Fruit fly (Drosophila melanogaster) whole organism, embryonic: ENCODE results near the gene CG17127.
A peak's percentile ranks its signal among the peaks of the same experiment; 100 is the strongest.

ENCODE experiments used
- BEAF-32 ChIP-seq: fragments of 200-800 bp; sonication (Bioruptor generic); optimal IDR thresholded peaks from 3 replicates; lab custom pipeline; 2017; ENCODE audit warnings: missing biosample characterization, missing genetic modification characterization, mild to moderate bottlenecking, moderate library complexity, missing genetic modification reagents
- CG10147 ChIP-seq: fragments of 200-800 bp; sonication (Bioruptor generic); optimal IDR thresholded peaks from 2 replicates; lab custom pipeline; 2019; ENCODE audit warnings: missing biosample characterization, mild to moderate bottlenecking, missing genetic modification characterization, moderate library complexity
- CG10979 ChIP-seq: fragments of 200-800 bp; sonication (Bioruptor generic); optimal IDR thresholded peaks from 2 replicates; lab custom pipeline; 2018; ENCODE audit warnings: missing biosample characterization, mild to moderate bottlenecking, missing genetic modification characterization, moderate library complexity
- CG11398 ChIP-seq: fragments of 200-800 bp; sonication (Bioruptor generic); optimal IDR thresholded peaks from 2 replicates; lab custom pipeline; 2016; ENCODE audit warnings: missing biosample characterization, missing genetic modification characterization
- CG11504 ChIP-seq: fragments of 200-800 bp; sonication (Bioruptor generic); optimal IDR thresholded peaks from 3 replicates; lab custom pipeline; 2019; ENCODE audit warnings: missing biosample characterization, mild to moderate bottlenecking, missing genetic modification characterization, moderate library complexity
- CG1233 ChIP-seq: fragments of 200-800 bp; sonication (Bioruptor generic); optimal IDR thresholded peaks from 4 replicates; lab custom pipeline; 2018; ENCODE audit warnings: missing biosample characterization, mild to moderate bottlenecking, missing genetic modification characterization
- CG12769 ChIP-seq: fragments of 200-800 bp; sonication (Bioruptor generic); optimal IDR thresholded peaks from 2 replicates; lab custom pipeline; 2019; ENCODE audit warnings: missing biosample characterization, mild to moderate bottlenecking, missing genetic modification characterization, moderate library complexity
- CG13775 ChIP-seq: fragments of 200-800 bp; sonication (Bioruptor generic); optimal IDR thresholded peaks from 3 replicates; lab custom pipeline; 2017; ENCODE audit warnings: missing biosample characterization, mild to moderate bottlenecking, missing genetic modification characterization
- CG14014 ChIP-seq: fragments of 200-800 bp; sonication (Bioruptor generic); IDR thresholded peaks from 2 replicates; pipeline ENCODE4 v1.3.6; 2022; ENCODE audit warnings: missing biosample characterization, missing genetic modification characterization
- CG18011 ChIP-seq: fragments of 200-800 bp; sonication (Bioruptor generic); optimal IDR thresholded peaks from 2 replicates; lab custom pipeline; 2017; ENCODE audit warnings: missing biosample characterization, missing genetic modification characterization, mild to moderate bottlenecking, moderate library complexity, missing genotype
- CG31441 ChIP-seq: fragments of 200-800 bp; sonication (Bioruptor generic); IDR thresholded peaks from 2 replicates; pipeline ENCODE4 v1.3.6; 2022; ENCODE audit warnings: missing biosample characterization, missing genetic modification characterization
- CG3163 ChIP-seq: fragments of 200-800 bp; sonication (Bioruptor generic); optimal IDR thresholded peaks from 3 replicates; lab custom pipeline; 2016; ENCODE audit warnings: missing biosample characterization, missing genetic modification characterization
- CG32767 ChIP-seq: fragments of 200-800 bp; sonication (Bioruptor generic); IDR thresholded peaks from 2 replicates; pipeline ENCODE4 v1.3.6; 2022; ENCODE audit warnings: missing biosample characterization, missing genetic modification characterization
- CG34422 ChIP-seq: fragments of 200-800 bp; sonication (Bioruptor generic); IDR thresholded peaks from 3 replicates; pipeline ENCODE4 v1.3.6; 2022; ENCODE audit warnings: missing biosample characterization, missing genetic modification characterization
- CG5180 ChIP-seq: fragments of 200-800 bp; sonication (Bioruptor generic); optimal IDR thresholded peaks from 3 replicates; lab custom pipeline; 2017; ENCODE audit warnings: missing biosample characterization, missing genetic modification characterization, mild to moderate bottlenecking, moderate library complexity, missing genetic modification reagents
- CG5245 ChIP-seq: fragments of 200-800 bp; sonication (Bioruptor generic); optimal IDR thresholded peaks from 3 replicates; lab custom pipeline; 2016; ENCODE audit warnings: missing biosample characterization, missing genetic modification characterization
- CG8478 ChIP-seq: fragments of >200 bp; optimal IDR thresholded peaks from 2 replicates; lab custom pipeline; 2018
- D19A ChIP-seq: fragments of 200-800 bp; optimal IDR thresholded peaks from 3 replicates; lab custom pipeline; 2019; ENCODE audit warnings: missing biosample characterization, mild to moderate bottlenecking, missing genetic modification characterization, moderate library complexity
- Deaf1 ChIP-seq: fragments of 200-800 bp; optimal IDR thresholded peaks from 3 replicates; lab custom pipeline; 2019; ENCODE audit warnings: missing biosample characterization, mild to moderate bottlenecking, missing genetic modification characterization, moderate library complexity
- Ets65A ChIP-seq: fragments of 200-800 bp; sonication (Bioruptor generic); peaks from one replicate; lab custom pipeline; 2016; ENCODE audit warnings: missing biosample characterization, missing genetic modification characterization
- Ssrp ChIP-seq: fragments of 200-800 bp; sonication (Bioruptor generic); optimal IDR thresholded peaks from 2 replicates; lab custom pipeline; 2018; ENCODE audit warnings: missing biosample characterization, mild to moderate bottlenecking, missing genetic modification characterization, moderate library complexity
- Taf1 ChIP-seq: fragments of 200-800 bp; sonication (Bioruptor generic); IDR thresholded peaks from 2 replicates; pipeline ENCODE4 v1.3.6; 2022; ENCODE audit warnings: missing biosample characterization, missing genetic modification characterization
- Trl ChIP-seq, 3 experiments: fragments of >200 bp in 2 of 3; fragments of 200-800 bp in 1 of 3; sonication (Bioruptor generic) in 1 of 3; optimal IDR thresholded peaks; 2 replicates in 1 of 3; 3 replicates in 2 of 3; lab custom pipeline; 2016 to 2017; ENCODE audit warnings: missing biosample characterization in 1 of 3, missing genetic modification characterization in 1 of 3
- Vsx1 ChIP-seq: fragments of 200-800 bp; sonication (Bioruptor generic); optimal IDR thresholded peaks from 2 replicates; lab custom pipeline; 2017; ENCODE audit warnings: missing biosample characterization, mild to moderate bottlenecking, missing genetic modification characterization, missing genetic modification reagents
- al ChIP-seq: fragments of 200-800 bp; sonication (Bioruptor generic); IDR thresholded peaks from 2 replicates; pipeline ENCODE4 v1.3.6; 2022; ENCODE audit warnings: missing biosample characterization, missing genetic modification characterization
- bsh ChIP-seq, 2 experiments: fragments of 200-800 bp; sonication (Bioruptor generic); optimal IDR thresholded peaks; 2 replicates each; lab custom pipeline; 2017 to 2018; ENCODE audit warnings: mild to moderate bottlenecking in 2 of 2, missing biosample characterization in 2 of 2, missing genetic modification characterization in 2 of 2, moderate library complexity in 1 of 2
- gro ChIP-seq: fragments of 200-800 bp; sonication (Bioruptor generic); optimal IDR thresholded peaks from 2 replicates; lab custom pipeline; 2016; ENCODE audit warnings: missing biosample characterization, missing genetic modification characterization
- gt ChIP-seq: fragments of 200-800 bp; sonication (Bioruptor generic); IDR thresholded peaks from 2 replicates; pipeline ENCODE4 v1.3.6; 2022; ENCODE audit warnings: missing biosample characterization, missing genetic modification characterization
- hb ChIP-seq: fragments of 200-800 bp; sonication (Bioruptor generic); IDR thresholded peaks from 3 replicates; pipeline ENCODE4 v1.3.6; 2022; ENCODE audit warnings: missing biosample characterization, missing genetic modification characterization; ENCODE audit not compliant: partially characterized antibody
- hkb ChIP-seq, 2 experiments: fragments of 200-800 bp in 1 of 2; fragments of >200 bp in 1 of 2; sonication (Bioruptor generic) in 1 of 2; IDR thresholded peaks in 1 of 2; optimal IDR thresholded peaks in 1 of 2; 2 replicates each; pipeline versions ENCODE4 v1.3.6 to Lab custom; 2017 to 2022; ENCODE audit warnings: missing biosample characterization in 1 of 2, missing genetic modification characterization in 1 of 2
- jigr1 ChIP-seq: fragments of 200-800 bp; sonication (Bioruptor generic); IDR thresholded peaks from 3 replicates; pipeline ENCODE4 v1.3.6; 2022; ENCODE audit warnings: missing biosample characterization, missing genetic modification characterization
- jumu ChIP-seq: fragments of 200-800 bp; sonication (Bioruptor generic); optimal IDR thresholded peaks from 3 replicates; lab custom pipeline; 2016; ENCODE audit warnings: missing biosample characterization, missing genetic modification characterization
- nau ChIP-seq: fragments of 200-800 bp; sonication (Bioruptor generic); optimal IDR thresholded peaks from 3 replicates; lab custom pipeline; 2017; ENCODE audit warnings: missing biosample characterization, mild to moderate bottlenecking, missing genetic modification characterization, missing genetic modification reagents
- pho ChIP-seq: fragments of 200-800 bp; sonication (Bioruptor generic); optimal IDR thresholded peaks from 2 replicates; lab custom pipeline; 2016; ENCODE audit warnings: missing biosample characterization, missing genetic modification characterization
- pzg ChIP-seq: fragments of 200-800 bp; sonication (Bioruptor generic); optimal IDR thresholded peaks from 3 replicates; lab custom pipeline; 2018; ENCODE audit warnings: missing biosample characterization, mild to moderate bottlenecking, missing genetic modification characterization, moderate library complexity
- rib ChIP-seq: fragments of 200-800 bp; sonication (Bioruptor generic); IDR thresholded peaks from 2 replicates; pipeline ENCODE4 v1.3.6; 2022; ENCODE audit warnings: missing biosample characterization, missing genetic modification characterization
- sd ChIP-seq: fragments of 200-800 bp; sonication (Bioruptor generic); optimal IDR thresholded peaks from 3 replicates; lab custom pipeline; 2018; ENCODE audit warnings: missing biosample characterization, mild to moderate bottlenecking, missing genetic modification characterization, moderate library complexity
- sens-2 ChIP-seq: fragments of 200-800 bp; sonication (Bioruptor generic); IDR thresholded peaks from 2 replicates; pipeline ENCODE4 v1.3.6; 2022; ENCODE audit warnings: missing biosample characterization, missing genetic modification characterization
- sqz ChIP-seq: fragments of 200-800 bp; sonication (Bioruptor generic); optimal IDR thresholded peaks from 3 replicates; lab custom pipeline; 2018; ENCODE audit warnings: missing biosample characterization, mild to moderate bottlenecking, missing genetic modification characterization
- stwl ChIP-seq: fragments of 200-800 bp; sonication (Bioruptor generic); optimal IDR thresholded peaks from 3 replicates; lab custom pipeline; 2018; ENCODE audit warnings: missing biosample characterization, mild to moderate bottlenecking, missing genetic modification characterization, moderate library complexity
- tx ChIP-seq: fragments of 200-800 bp; sonication (Bioruptor generic); optimal IDR thresholded peaks from 2 replicates; lab custom pipeline; 2016; ENCODE audit warnings: missing biosample characterization, missing genetic modification characterization
- wek ChIP-seq: fragments of 200-800 bp; sonication (Bioruptor generic); optimal IDR thresholded peaks from 3 replicates; lab custom pipeline; 2018; ENCODE audit warnings: missing biosample characterization, mild to moderate bottlenecking, missing genetic modification characterization, moderate library complexity
- yki ChIP-seq: fragments of >200 bp; optimal IDR thresholded peaks from 3 replicates; lab custom pipeline; 2018
- z ChIP-seq: fragments of 200-800 bp; sonication (Bioruptor generic); IDR thresholded peaks from 3 replicates; pipeline ENCODE4 v1.3.6; 2022; ENCODE audit warnings: missing biosample characterization, missing genetic modification characterization
- zen2 ChIP-seq: fragments of 200-800 bp; sonication (Bioruptor generic); IDR thresholded peaks from 3 replicates; pipeline ENCODE4 v1.3.6; 2022; ENCODE audit warnings: missing biosample characterization, missing genetic modification characterization; ENCODE audit not compliant: partially characterized antibody

Gene CG17127

dm6 chr2L:10801951-10802780 is 31.5 kb downstream of the CG17127 start:
- no peak for TF ChIP-seq hb
- no peak for TF ChIP-seq al (GFP tag; lab: Robert Waterston, UW)
- TF ChIP-seq wek (GFP tag; lab: Kevin White, UChicago), result no peak
- no peak for TF ChIP-seq Deaf1 (tag; lab: Kevin White, UChicago)
- peak; percentile 39 for TF ChIP-seq CG11504 (tag; lab: Kevin White, UChicago)
- TF ChIP-seq jumu (GFP tag; lab: Kevin White, UChicago), result no peak
- no peak for TF ChIP-seq Ssrp
- TF ChIP-seq CG34422 (GFP tag; lab: Robert Waterston, UW), result 0 out of 3 replicates have a peak, but pooled peaks have one; percentile 16
- no peak for TF ChIP-seq bsh (GFP tag; optimal IDR thresholded peaks at IDR 0.05; lab: Kevin White, UChicago)
- TF ChIP-seq zen2 (GFP tag; lab: Robert Waterston, UW), result no peak
- no peak for TF ChIP-seq CG10147 (GFP tag; lab: Kevin White, UChicago)
- TF ChIP-seq hkb (optimal IDR thresholded peaks at IDR 0.05; lab: Kevin White, UChicago), result no peak
- TF ChIP-seq hkb (GFP tag; IDR thresholded peaks at IDR 0.05; lab: Robert Waterston, UW), result no peak
- TF ChIP-seq CG1233 (GFP tag; lab: Kevin White, UChicago), result no peak
- TF ChIP-seq BEAF-32 (GFP tag; lab: Kevin White, UChicago), result no peak
- no peak for TF ChIP-seq Ets65A (GFP tag; lab: Kevin White, UChicago)
- peak; percentile 35; the same call in 1 of the 3 replicates for TF ChIP-seq z
- TF ChIP-seq CG8478 (lab: Kevin White, UChicago), result no peak
- TF ChIP-seq CG13775 (GFP tag; lab: Kevin White, UChicago), result no peak
- TF ChIP-seq sens-2 (GFP tag; lab: Robert Waterston, UW), result no peak
- no peak for TF ChIP-seq gro (GFP tag; lab: Kevin White, UChicago)
- no peak for TF ChIP-seq CG10979 (tag; lab: Kevin White, UChicago)
- no peak for TF ChIP-seq CG12769 (tag; lab: Kevin White, UChicago)
- TF ChIP-seq CG5245, result no peak
- TF ChIP-seq rib, result no peak
- peak; percentile 96 for TF ChIP-seq sd
- no peak for TF ChIP-seq nau (GFP tag; lab: Kevin White, UChicago)
- no peak for TF ChIP-seq tx
- no peak for TF ChIP-seq D19A (tag; lab: Kevin White, UChicago)
- TF ChIP-seq Trl (optimal IDR thresholded peaks at IDR 0.05; lab: Kevin White, UChicago), result no peak
- TF ChIP-seq Trl (GFP tag; optimal IDR thresholded peaks at IDR 0.05; lab: Kevin White, UChicago), result no peak
- TF ChIP-seq CG11398 (GFP tag; lab: Kevin White, UChicago), result no peak
- no peak for TF ChIP-seq jigr1 (GFP tag; lab: Robert Waterston, UW)

dm6 chr2L:10818807-10819206 is 48.1 kb downstream of the CG17127 start, which contains the start of gene CG6508:
TSS of gene CG6508 (plus strand) at chr2L:10819107.
- no peak for TF ChIP-seq CG18011 (GFP tag; lab: Kevin White, UChicago)
- no peak for TF ChIP-seq yki (lab: Kevin White, UChicago)
- TF ChIP-seq stwl (tag; lab: Kevin White, UChicago), result no peak
- no peak for TF ChIP-seq sens-2 (GFP tag; lab: Robert Waterston, UW)
- no peak for TF ChIP-seq sqz
- TF ChIP-seq gt (GFP tag; lab: Robert Waterston, UW), result no peak
- TF ChIP-seq CG14014 (GFP tag; lab: Robert Waterston, UW), result no peak
- no peak for TF ChIP-seq CG5180 (GFP tag; lab: Kevin White, UChicago)
- TF ChIP-seq pzg (GFP tag; lab: Kevin White, UChicago), result no peak
- no peak for TF ChIP-seq CG31441 (GFP tag; lab: Robert Waterston, UW)
- no peak for TF ChIP-seq pho (GFP tag; lab: Kevin White, UChicago)
- no peak for TF ChIP-seq Taf1
- no peak for TF ChIP-seq CG32767 (GFP tag; lab: Robert Waterston, UW)
- no peak for TF ChIP-seq CG3163 (GFP tag; lab: Kevin White, UChicago)
- no peak for TF ChIP-seq Vsx1 (GFP tag; lab: Kevin White, UChicago)
- TF ChIP-seq, all 482 proteins: peak for 0
